Fruit fly (Drosophila melanogaster) whole organism: ENCODE measurements around the gene tal-1A.

ENCODE experiments used
- CG8478 ChIP-seq: fragments of >200 bp; optimal IDR thresholded peaks from 2 replicates; lab custom pipeline; 2018; ENCODE audit warnings: inconsistent platforms
- Dll ChIP-seq: fragments of >200 bp; optimal IDR thresholded peaks from 2 replicates; lab custom pipeline; 2017
- EcR ChIP-seq, 2 experiments: fragments of >200 bp; optimal IDR thresholded peaks; 2 replicates each; lab custom pipeline; 2017; ENCODE audit warnings: missing biosample characterization in 2 of 2, missing genetic modification characterization in 2 of 2, missing genetic modification reagents in 2 of 2

dm6 chr3R:13802057-13802817 is 10.7 kb upstream of the tal-1A start:
- no peak for TF ChIP-seq Dll (lab: Kevin White, UChicago)
- TF ChIP-seq CG8478 (lab: Kevin White, UChicago), result no peak
- no peak for TF ChIP-seq EcR (GFP tag; optimal IDR thresholded peaks at IDR 0.05; lab: Kevin White, UChicago)
